Worm (Caenorhabditis elegans) whole organism, mixed stage, embryonic: Measurements from ENCODE around the gene R12A1.3.

Experiments used
- M03D4.4 ChIP-seq: sonication (generic microtip); optimal IDR thresholded peaks from 2 replicates; lab custom pipeline; 2017; ENCODE audit warnings: mild to moderate bottlenecking, missing genetic modification characterization, missing compliant biosample characterization
- bed-3 ChIP-seq: fragments of 200-800 bp; sonication (Bioruptor generic); optimal IDR thresholded peaks from 3 replicates; lab custom pipeline; 2018; ENCODE audit warnings: mild to moderate bottlenecking, missing genetic modification characterization, moderate library complexity, missing compliant biosample characterization
- ceh-39 ChIP-seq: fragments of 150-350 bp; optimal IDR thresholded peaks from 2 replicates; lab custom pipeline; 2014; ENCODE audit warnings: missing biosample characterization, missing genetic modification characterization
- ceh-43 ChIP-seq: fragments of 200-800 bp; sonication (Bioruptor generic); optimal IDR thresholded peaks from 2 replicates; lab custom pipeline; 2018; ENCODE audit warnings: mild to moderate bottlenecking, missing genetic modification characterization, moderate library complexity, missing compliant biosample characterization
- ceh-83 ChIP-seq: fragments of 200-800 bp; sonication (Bioruptor generic); optimal IDR thresholded peaks from 2 replicates; lab custom pipeline; 2018; ENCODE audit warnings: mild to moderate bottlenecking, missing genetic modification characterization, missing compliant biosample characterization
- ces-1 ChIP-seq: fragments of 150-350 bp; optimal IDR thresholded peaks from 2 replicates; lab custom pipeline; 2014; ENCODE audit warnings: missing biosample characterization, missing genetic modification reagents, missing genetic modification characterization
- cnd-1 ChIP-seq: fragments of 200-800 bp; sonication (Bioruptor generic); optimal IDR thresholded peaks from 2 replicates; lab custom pipeline; 2018; ENCODE audit warnings: mild to moderate bottlenecking, missing genetic modification characterization, missing compliant biosample characterization
- drap-1 ChIP-seq: fragments of 200-800 bp; sonication (Bioruptor generic); optimal IDR thresholded peaks from 3 replicates; lab custom pipeline; 2018; ENCODE audit warnings: mild to moderate bottlenecking, missing genetic modification characterization, missing compliant biosample characterization
- elt-1 ChIP-seq: sonication (generic microtip); optimal IDR thresholded peaks from 2 replicates; lab custom pipeline; 2017; ENCODE audit warnings: missing genetic modification characterization, mild to moderate bottlenecking, missing compliant biosample characterization, antibody characterized with exemption, moderate library complexity, borderline replicate concordance; ENCODE audit not compliant: insufficient read depth
- elt-3 ChIP-seq: fragments of 150-350 bp; optimal IDR thresholded peaks from 2 replicates; lab custom pipeline; 2014; ENCODE audit warnings: missing biosample characterization, missing genetic modification characterization
- flh-1 ChIP-seq: fragments of 200-800 bp; sonication (Bioruptor generic); optimal IDR thresholded peaks from 2 replicates; lab custom pipeline; 2018; ENCODE audit warnings: mild to moderate bottlenecking, missing genetic modification characterization, moderate library complexity, missing compliant biosample characterization
- ham-2 ChIP-seq: fragments of 200-800 bp; sonication (Bioruptor generic); optimal IDR thresholded peaks from 2 replicates; lab custom pipeline; 2018; ENCODE audit warnings: mild to moderate bottlenecking, missing genetic modification characterization, missing compliant biosample characterization
- hlh-1 ChIP-seq: fragments of 150-350 bp; optimal IDR thresholded peaks from 2 replicates; lab custom pipeline; 2014; ENCODE audit warnings: missing biosample characterization, missing genetic modification reagents, missing genetic modification characterization
- lin-13 ChIP-seq: fragments of 150-350 bp; optimal IDR thresholded peaks from 2 replicates; lab custom pipeline; 2014; ENCODE audit warnings: missing biosample characterization, missing genetic modification characterization
- lin-32 ChIP-seq: fragments of 200-800 bp; sonication (Bioruptor generic); optimal IDR thresholded peaks from 2 replicates; lab custom pipeline; 2018; ENCODE audit warnings: mild to moderate bottlenecking, missing genetic modification characterization, missing compliant biosample characterization
- lsy-2 ChIP-seq: fragments of 150-350 bp; optimal IDR thresholded peaks from 2 replicates; lab custom pipeline; 2014; ENCODE audit warnings: missing biosample characterization, missing genetic modification characterization
- mab-5 ChIP-seq: fragments of 150-350 bp; optimal IDR thresholded peaks from 2 replicates; lab custom pipeline; 2014; ENCODE audit warnings: missing biosample characterization, missing genetic modification characterization
- mep-1 ChIP-seq: fragments of 150-350 bp; optimal IDR thresholded peaks from 2 replicates; lab custom pipeline; 2017; ENCODE audit warnings: missing biosample characterization, missing genetic modification reagents, missing genetic modification characterization, inconsistent platforms
- mls-2 ChIP-seq: sonication (generic microtip); optimal IDR thresholded peaks from 2 replicates; lab custom pipeline; 2016; ENCODE audit warnings: mild to moderate bottlenecking, missing genetic modification characterization, moderate library complexity, missing compliant biosample characterization
- nhr-12 ChIP-seq: fragments of 150-350 bp; optimal IDR thresholded peaks from 2 replicates; lab custom pipeline; 2014; ENCODE audit warnings: missing biosample characterization, missing genetic modification characterization
- nhr-2 ChIP-seq: fragments of 150-350 bp; optimal IDR thresholded peaks from 2 replicates; lab custom pipeline; 2014; ENCODE audit warnings: missing biosample characterization, missing genetic modification characterization
- nhr-237 ChIP-seq: fragments of 150-350 bp; optimal IDR thresholded peaks from 2 replicates; lab custom pipeline; 2014; ENCODE audit warnings: missing biosample characterization, missing genetic modification characterization
- nhr-28 ChIP-seq: fragments of 150-350 bp; optimal IDR thresholded peaks from 2 replicates; lab custom pipeline; 2014; ENCODE audit warnings: missing biosample characterization, missing genetic modification characterization
- nhr-76 ChIP-seq: sonication (generic microtip); optimal IDR thresholded peaks from 2 replicates; lab custom pipeline; 2017; ENCODE audit warnings: missing biosample characterization, missing genetic modification characterization
- pha-4 ChIP-seq: fragments of 150-350 bp; optimal IDR thresholded peaks from 2 replicates; lab custom pipeline; 2018; ENCODE audit warnings: missing biosample characterization, missing genetic modification reagents, missing genetic modification characterization
- snpc-4 ChIP-seq: fragments of 150-350 bp; optimal IDR thresholded peaks from 2 replicates; lab custom pipeline; 2014; ENCODE audit warnings: missing biosample characterization, missing genetic modification characterization
- sptf-1 ChIP-seq: sonication (generic microtip); optimal IDR thresholded peaks from 2 replicates; lab custom pipeline; 2017; ENCODE audit warnings: mild to moderate bottlenecking, missing genetic modification characterization, moderate library complexity, missing compliant biosample characterization
- tbx-8 ChIP-seq: fragments of 200-800 bp; sonication (Bioruptor generic); optimal IDR thresholded peaks from 2 replicates; lab custom pipeline; 2018; ENCODE audit warnings: mild to moderate bottlenecking, missing genetic modification characterization, moderate library complexity, missing compliant biosample characterization
- unc-120 ChIP-seq: sonication (generic microtip); optimal IDR thresholded peaks from 2 replicates; lab custom pipeline; 2017; ENCODE audit warnings: missing genetic modification characterization, missing compliant biosample characterization; ENCODE audit not compliant: poor library complexity, severe bottlenecking
- unc-39 ChIP-seq: fragments of 150-350 bp; optimal IDR thresholded peaks from 2 replicates; lab custom pipeline; 2014; ENCODE audit warnings: missing biosample characterization, missing genetic modification characterization
- unc-62 ChIP-seq: fragments of 150-350 bp; optimal IDR thresholded peaks from 2 replicates; lab custom pipeline; 2014; ENCODE audit warnings: missing biosample characterization, missing genetic modification reagents, missing genetic modification characterization
- zip-8 ChIP-seq: fragments of 150-350 bp; optimal IDR thresholded peaks from 2 replicates; lab custom pipeline; 2014; ENCODE audit warnings: missing biosample characterization, missing genetic modification characterization
- ztf-11 ChIP-seq: fragments of 150-350 bp; optimal IDR thresholded peaks from 2 replicates; lab custom pipeline; 2014; ENCODE audit warnings: missing biosample characterization, missing genetic modification characterization

R12A1.3 gene

DNA sequence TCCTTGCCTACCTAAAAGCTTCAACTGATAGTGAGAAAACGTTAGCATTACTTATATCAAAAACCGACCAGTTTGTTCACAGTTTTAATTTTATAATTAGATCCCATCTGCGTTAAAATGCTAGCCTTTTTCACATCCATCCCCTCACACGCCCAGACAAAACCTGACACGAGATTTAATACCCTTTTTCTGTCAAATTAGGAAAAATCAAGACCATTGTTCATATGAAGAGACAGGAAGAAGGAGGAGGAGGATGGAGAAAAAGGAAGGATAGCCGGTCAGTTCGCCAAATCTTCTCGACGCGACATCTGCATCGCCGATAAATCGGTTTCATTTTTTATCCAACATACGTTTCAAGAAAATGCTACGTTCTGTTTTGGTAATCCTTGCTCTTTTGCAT lies 22.1 kb upstream of the R12A1.3 start, which contains the start of gene cnc-3:
Gene cnc-3, plus strand, starts transcription at position 281 of the 400 bp plus-strand sequence.
- TF ChIP-seq bed-3 (GFP tag; lab: Kevin White, UChicago) (no peak), lin-32 (no peak), zip-8 (tag; lab: Kevin White, UChicago) (no peak), ztf-11 (tag; lab: Kevin White, UChicago) (no peak), ham-2 (no peak), mls-2 (tag; lab: Kevin White, UChicago) (no peak), snpc-4 (tag; lab: Kevin White, UChicago) (no peak), flh-1 (no peak), unc-62 (GFP tag; lab: Kevin White, UChicago) (no peak), unc-120 (tag; lab: Kevin White, UChicago) (no peak), mab-5 (no peak), lin-13 (no peak), unc-39 (tag; lab: Kevin White, UChicago) (no peak), nhr-237 (tag; lab: Kevin White, UChicago) (no peak), drap-1 (GFP tag; lab: Kevin White, UChicago) (no peak), ceh-43 (no peak), M03D4.4 (no peak)

DNA sequence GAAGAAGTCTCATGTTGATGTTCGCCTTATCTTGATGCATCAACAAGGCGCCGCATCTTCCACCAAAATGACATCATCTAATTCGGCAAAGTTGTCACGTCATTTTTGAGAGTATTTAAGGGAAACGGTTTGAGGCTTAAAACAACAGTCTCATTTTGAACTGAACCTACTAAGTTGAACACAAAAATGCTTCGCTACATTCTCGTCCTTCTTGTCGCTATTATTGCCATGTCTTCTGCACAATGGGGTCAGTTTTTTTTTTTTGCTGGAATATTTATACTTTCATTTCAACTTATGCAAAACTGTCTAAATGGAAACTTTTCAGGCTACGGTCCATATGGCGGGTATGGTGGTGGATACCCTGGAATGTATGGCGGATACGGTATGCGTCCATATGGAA lies 21.5 kb upstream of the R12A1.3 start, which contains the start of gene cnc-4:
Gene cnc-4, plus strand, starts transcription at position 117 of the 400 bp plus-strand sequence.
- TF ChIP-seq mab-5 (no peak), ham-2 (no peak), nhr-76 (tag; lab: Kevin White, UChicago) (no peak), nhr-237 (tag; lab: Kevin White, UChicago) (no peak), elt-1 (tag; lab: Kevin White, UChicago) (no peak), tbx-8 (GFP tag; lab: Kevin White, UChicago) (no peak), pha-4 (no peak), ces-1 (GFP tag; lab: Kevin White, UChicago) (no peak), unc-120 (tag; lab: Kevin White, UChicago) (no peak)
- TF ChIP-seq, all 35 proteins: peak for 0

DNA sequence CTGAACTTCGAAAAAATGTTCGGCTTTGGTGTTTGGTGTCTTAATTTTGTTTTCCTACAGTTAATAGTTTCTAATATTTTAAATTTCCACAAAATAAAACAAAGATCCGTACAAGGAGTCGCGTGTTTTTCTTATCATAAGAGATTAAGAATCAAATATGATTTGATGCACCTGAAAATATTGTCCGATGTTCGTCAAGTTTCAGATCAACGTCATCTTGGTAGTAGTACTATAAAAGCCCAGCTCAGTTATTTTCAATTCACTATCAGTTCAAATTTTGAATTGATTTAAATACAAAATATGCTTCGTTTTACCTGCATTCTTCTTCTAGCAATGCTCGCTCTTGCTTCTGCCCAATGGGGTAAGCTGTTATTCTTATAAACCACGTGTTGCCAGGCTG lies 19.5 kb upstream of the R12A1.3 start, which contains the start of gene cnc-5:
Gene cnc-5, plus strand, starts transcription at position 301 of the 400 bp plus-strand sequence.
- TF ChIP-seq ceh-39: no peak
- TF ChIP-seq hlh-1 (tag; lab: Kevin White, UChicago): no peak
- TF ChIP-seq mab-5: no peak
- TF ChIP-seq lin-32: no peak
- no peak for TF ChIP-seq cnd-1 (tag; lab: Kevin White, UChicago)
- no peak for TF ChIP-seq bed-3 (GFP tag; lab: Kevin White, UChicago)
- no peak for TF ChIP-seq tbx-8 (GFP tag; lab: Kevin White, UChicago)
- TF ChIP-seq sptf-1 (tag; lab: Kevin White, UChicago): no peak
- no peak for TF ChIP-seq unc-62 (GFP tag; lab: Kevin White, UChicago)
- TF ChIP-seq nhr-237 (tag; lab: Kevin White, UChicago): no peak
- no peak for TF ChIP-seq nhr-2

DNA sequence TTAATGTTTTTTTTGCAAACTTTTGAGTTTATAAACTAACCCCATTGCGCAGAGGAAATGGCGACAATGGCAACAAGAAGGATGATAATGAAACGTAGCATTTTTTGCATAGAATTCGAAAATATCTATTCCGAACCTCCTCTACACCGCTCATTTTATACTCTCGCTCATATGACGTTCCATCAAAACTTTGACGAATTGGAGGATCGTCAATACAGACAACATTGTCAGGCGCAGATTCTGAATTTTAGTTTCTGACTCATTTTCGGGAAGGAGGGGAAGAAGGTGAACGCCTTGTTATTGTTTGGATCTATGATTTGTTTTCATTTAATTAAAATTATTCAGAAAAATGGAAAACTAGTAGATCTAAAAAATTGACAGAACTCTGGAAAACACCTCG lies 18.6 kb upstream of the R12A1.3 start, which contains the start of gene cnc-1:
Gene cnc-1, minus strand, starts transcription at position 101 of the 400 bp plus-strand sequence.
- no peak for TF ChIP-seq M03D4.4
- TF ChIP-seq lsy-2 (tag; lab: Kevin White, UChicago): no peak
- no peak for TF ChIP-seq unc-62 (GFP tag; lab: Kevin White, UChicago)
- TF ChIP-seq mep-1 (tag; lab: Kevin White, UChicago): no peak
- no peak for TF ChIP-seq nhr-237 (tag; lab: Kevin White, UChicago)
- TF ChIP-seq nhr-28 (tag; lab: Kevin White, UChicago): no peak
- TF ChIP-seq cnd-1 (tag; lab: Kevin White, UChicago): no peak
- no peak for TF ChIP-seq drap-1 (GFP tag; lab: Kevin White, UChicago)
- TF ChIP-seq elt-3: no peak
- TF ChIP-seq ceh-43: no peak
- no peak for TF ChIP-seq zip-8 (tag; lab: Kevin White, UChicago)
- no peak for TF ChIP-seq nhr-2
- TF ChIP-seq mls-2 (tag; lab: Kevin White, UChicago): no peak
- no peak for TF ChIP-seq pha-4
- TF ChIP-seq ceh-83 (GFP tag; lab: Kevin White, UChicago): no peak
- TF ChIP-seq sptf-1 (tag; lab: Kevin White, UChicago): no peak

DNA sequence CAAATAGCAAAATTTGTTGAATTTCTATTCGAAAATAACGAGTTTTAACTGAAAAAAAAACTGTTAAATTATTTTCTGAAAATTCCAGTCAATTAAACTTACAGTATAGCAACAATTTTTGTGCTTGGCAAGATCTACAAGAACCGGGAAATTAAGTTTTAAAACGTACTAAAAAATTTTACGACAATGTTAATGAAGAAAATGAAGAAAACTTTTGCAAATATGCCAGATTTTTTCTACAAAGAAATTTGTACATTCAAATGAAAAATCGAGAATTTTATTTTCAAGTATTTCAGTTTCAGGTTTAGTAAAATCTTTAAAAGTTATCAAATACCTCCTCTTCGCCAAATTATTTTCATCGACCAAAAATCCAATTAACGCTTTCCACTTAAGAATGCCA lies 16.4 kb upstream of the R12A1.3 start, which contains the start of gene cnc-11:
Gene cnc-11, plus strand, starts transcription at position 301 of the 400 bp plus-strand sequence.
- TF ChIP-seq bed-3 (GFP tag; lab: Kevin White, UChicago) (no peak), hlh-1 (tag; lab: Kevin White, UChicago) (no peak), flh-1 (no peak), pha-4 (no peak), cnd-1 (tag; lab: Kevin White, UChicago) (no peak), nhr-28 (tag; lab: Kevin White, UChicago) (no peak), mab-5 (no peak), nhr-12 (tag; lab: Kevin White, UChicago) (no peak), ham-2 (no peak), zip-8 (tag; lab: Kevin White, UChicago) (no peak), nhr-237 (tag; lab: Kevin White, UChicago) (no peak), ceh-39 (no peak), ceh-83 (GFP tag; lab: Kevin White, UChicago) (no peak), mls-2 (tag; lab: Kevin White, UChicago) (no peak), unc-120 (tag; lab: Kevin White, UChicago) (no peak), ceh-43 (no peak), lsy-2 (tag; lab: Kevin White, UChicago) (no peak)
